Fruit fly (Drosophila melanogaster): ENCODE data around the gene Psa.
A peak's percentile ranks its signal among the peaks of the same experiment; 100 is the strongest.

Gene Psa

dm6 chr3L:1533699-1534431 lies 31.2 kb downstream of the Psa start, which contains the start of gene Iml1:
Gene Iml1, minus strand, starts transcription at chr3L:1534034.
- no peak for TF ChIP-seq ttk (optimal IDR thresholded peaks at IDR 0.05)
- peak; percentile 76 for TF ChIP-seq psq (optimal IDR thresholded peaks at IDR 0.05)
- no peak for TF ChIP-seq Myc (optimal IDR thresholded peaks at IDR 0.05)
- TF ChIP-seq h (optimal IDR thresholded peaks at IDR 0.05) = no peak

DNA sequence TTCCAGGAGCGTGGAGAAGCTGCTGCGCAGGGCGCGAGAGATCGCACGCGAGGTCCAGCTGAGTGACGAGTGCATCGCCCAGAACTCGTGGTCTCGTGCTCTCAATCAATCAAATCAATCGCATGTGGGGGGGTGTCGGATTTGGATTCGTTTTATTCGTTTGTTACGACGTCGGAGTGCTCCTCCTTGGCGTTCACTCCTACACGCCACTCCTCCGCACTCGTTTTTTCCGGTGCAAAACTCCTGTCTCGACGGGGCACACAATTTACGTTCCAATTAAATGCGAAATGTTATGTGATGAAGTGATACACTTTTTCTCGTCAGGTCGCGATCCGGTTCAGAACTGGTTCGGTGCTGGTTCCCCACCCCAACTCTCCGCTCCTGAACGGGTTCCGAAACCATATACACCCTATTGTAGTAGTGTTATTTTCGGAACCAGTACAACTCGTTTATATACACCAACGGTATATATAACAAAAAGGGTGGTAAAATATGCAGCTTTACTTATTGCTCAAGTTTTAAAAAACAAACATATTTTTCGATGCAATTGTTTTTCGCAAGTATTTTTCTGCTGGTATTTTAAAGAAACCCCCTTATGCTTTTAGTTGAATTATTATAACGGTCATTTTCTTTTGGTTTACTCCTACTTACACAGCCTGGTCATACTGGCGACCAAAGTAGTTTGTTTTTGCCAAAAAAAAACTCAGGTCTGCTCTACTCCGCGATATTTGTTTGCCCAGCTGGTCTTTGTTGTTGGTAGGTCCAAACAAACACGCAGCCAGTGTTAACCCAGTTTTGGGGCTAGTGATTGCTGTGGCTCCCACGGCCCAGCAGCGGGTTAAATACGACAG lies 34.1 kb downstream of the Psa start, which contains the start of the genes CG12091 and pns:
Gene CG12091, minus strand, starts transcription at position 349 of the 851 bp plus-strand sequence.
Gene pns, plus strand, starts transcription at position 651 of the 851 bp plus-strand sequence.
- TF ChIP-seq psq (optimal IDR thresholded peaks at IDR 0.05) (no peak), Myc (optimal IDR thresholded peaks at IDR 0.05) (no peak), ttk (optimal IDR thresholded peaks at IDR 0.05) (no peak), h (optimal IDR thresholded peaks at IDR 0.05) (no peak), Sin3A (optimal IDR thresholded peaks at IDR 0.05) (no peak), insv (optimal IDR thresholded peaks at IDR 0.05) (no peak)

- TF ChIP-seq Myc (optimal IDR thresholded peaks at IDR 0.05) (no peak), insv (optimal IDR thresholded peaks at IDR 0.05) (no peak), psq (optimal IDR thresholded peaks at IDR 0.05) (no peak), ttk (optimal IDR thresholded peaks at IDR 0.05) (no peak), Sin3A (optimal IDR thresholded peaks at IDR 0.05) (no peak), h (optimal IDR thresholded peaks at IDR 0.05) (no peak)
Measured at dm6 chr3L:1537353-1537752, 34.7 kb downstream of the Psa start.

- TF ChIP-seq Sin3A (optimal IDR thresholded peaks at IDR 0.05) (no peak), insv (optimal IDR thresholded peaks at IDR 0.05) (no peak), h (optimal IDR thresholded peaks at IDR 0.05) (no peak), psq (optimal IDR thresholded peaks at IDR 0.05) (no peak), Myc (optimal IDR thresholded peaks at IDR 0.05) (no peak), ttk (optimal IDR thresholded peaks at IDR 0.05) (no peak)
Measured at dm6 chr3L:1538314-1538854, 35.7 kb downstream of the Psa start.

DNA sequence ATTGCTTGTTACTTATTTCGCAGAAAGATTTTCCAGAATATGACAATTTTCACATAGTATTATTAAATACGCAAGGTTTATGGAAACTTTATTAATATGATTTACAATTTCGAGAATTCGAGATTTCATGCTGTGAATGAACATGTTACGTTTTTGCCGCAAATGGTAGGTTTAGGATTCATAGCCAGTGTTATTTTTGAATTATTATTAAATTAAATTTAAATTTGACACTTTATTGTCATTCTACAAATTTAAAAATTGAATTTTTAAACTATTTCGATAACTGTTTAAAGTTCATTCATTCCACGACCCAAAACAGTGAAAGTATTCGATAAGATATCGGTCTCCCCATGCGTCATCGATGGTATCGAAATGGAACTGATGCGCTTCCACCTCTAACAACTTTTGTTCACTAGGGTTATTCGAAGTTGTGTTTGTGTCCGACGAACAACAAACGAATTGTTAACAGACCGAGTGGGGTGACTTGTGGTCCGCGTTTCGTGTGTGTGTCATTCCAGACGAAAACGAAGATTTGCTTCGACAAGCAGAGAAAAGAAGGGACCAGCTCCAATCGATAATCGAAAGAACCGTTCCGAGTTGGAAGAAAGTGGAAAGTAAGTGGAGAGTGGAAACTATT lies 43.2 kb downstream of the Psa start, which contains the start of the genes CG32313 and Pcyt1:
Gene CG32313, minus strand, starts transcription at position 51 of the 637 bp plus-strand sequence.
Gene Pcyt1, plus strand, starts transcription at position 400 of the 637 bp plus-strand sequence.
- TF ChIP-seq Sin3A (optimal IDR thresholded peaks at IDR 0.05) = no peak
- no peak for TF ChIP-seq ttk (optimal IDR thresholded peaks at IDR 0.05)
- TF ChIP-seq psq (optimal IDR thresholded peaks at IDR 0.05) = peak; percentile 72

DNA sequence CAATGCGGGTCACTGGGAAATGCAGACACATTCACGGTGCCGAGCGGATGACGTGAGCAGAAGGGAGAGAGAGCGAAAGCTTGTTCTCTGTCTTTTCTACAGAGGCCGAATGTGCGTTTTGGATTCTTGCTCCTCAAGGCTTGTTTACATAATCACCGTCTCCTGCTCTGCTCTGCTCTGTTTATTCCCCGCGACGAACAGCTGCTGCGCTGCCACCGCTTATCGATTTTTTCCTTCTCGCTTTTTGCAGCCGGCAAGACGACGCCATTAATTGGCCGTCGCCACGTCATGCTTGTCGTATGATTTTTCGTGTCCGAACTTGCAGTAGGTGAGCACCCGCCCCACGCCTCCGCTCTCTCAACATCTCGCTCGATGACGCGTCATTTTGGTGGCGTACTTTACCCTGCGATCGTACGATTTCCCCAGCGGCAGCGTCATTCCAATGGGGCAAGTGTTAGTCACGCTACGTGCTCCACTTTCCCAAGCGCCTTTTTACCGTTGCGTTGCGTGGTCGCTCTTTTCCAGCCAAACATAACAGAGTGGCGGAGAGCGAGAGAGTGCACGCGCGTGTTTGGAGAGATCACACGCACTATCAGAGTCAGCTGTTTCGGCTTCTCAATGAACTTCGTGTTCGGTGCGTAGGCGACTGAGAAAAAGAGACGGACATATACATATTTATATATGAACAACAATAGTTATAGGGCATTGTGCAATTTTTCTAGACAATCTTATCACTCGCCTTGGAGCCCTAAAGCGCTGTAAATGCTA lies 43.9 kb downstream of the Psa start:
- TF ChIP-seq insv (optimal IDR thresholded peaks at IDR 0.05) (no peak), Sin3A (optimal IDR thresholded peaks at IDR 0.05) (no peak), h (optimal IDR thresholded peaks at IDR 0.05) (no peak), psq (optimal IDR thresholded peaks at IDR 0.05) (no peak), Myc (optimal IDR thresholded peaks at IDR 0.05) (no peak), ttk (optimal IDR thresholded peaks at IDR 0.05) (no peak)

DNA sequence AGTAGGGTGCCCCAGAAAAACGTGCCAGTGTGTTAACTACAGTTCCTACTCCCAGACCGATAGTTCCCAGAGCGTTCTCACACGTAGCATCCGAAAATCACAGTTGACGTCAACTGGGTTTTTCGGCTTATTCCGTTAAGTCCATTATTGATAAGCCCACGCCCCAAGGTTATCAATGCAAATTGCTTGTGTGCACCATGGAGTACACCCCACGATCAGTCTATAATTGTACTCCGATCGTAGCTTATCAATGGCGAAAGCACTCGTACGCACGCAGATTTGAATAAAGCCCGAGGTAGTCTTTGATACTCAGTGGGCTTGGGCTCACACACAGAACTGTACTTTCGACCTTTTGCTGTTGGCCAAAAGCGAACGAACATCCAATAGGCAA lies 44.5 kb downstream of the Psa start:
- no peak for TF ChIP-seq Sin3A (optimal IDR thresholded peaks at IDR 0.05)
- TF ChIP-seq ttk (optimal IDR thresholded peaks at IDR 0.05) = no peak
- no peak for TF ChIP-seq Myc (optimal IDR thresholded peaks at IDR 0.05)
- TF ChIP-seq insv (optimal IDR thresholded peaks at IDR 0.05) = no peak

dm6 chr3L:1548345-1548970 lies 45.8 kb downstream of the Psa start:
- no peak for TF ChIP-seq Myc (optimal IDR thresholded peaks at IDR 0.05)
- TF ChIP-seq Sin3A (optimal IDR thresholded peaks at IDR 0.05) = no peak
- TF ChIP-seq psq (optimal IDR thresholded peaks at IDR 0.05) = no peak
- no peak for TF ChIP-seq ttk (optimal IDR thresholded peaks at IDR 0.05)
- no peak for TF ChIP-seq insv (optimal IDR thresholded peaks at IDR 0.05)
- TF ChIP-seq h (optimal IDR thresholded peaks at IDR 0.05) = no peak

dm6 chr3L:1549148-1549547 lies 46.5 kb downstream of the Psa start:
- TF ChIP-seq h (optimal IDR thresholded peaks at IDR 0.05) = no peak
- TF ChIP-seq Myc (optimal IDR thresholded peaks at IDR 0.05) = no peak
- no peak for TF ChIP-seq insv (optimal IDR thresholded peaks at IDR 0.05)
- no peak for TF ChIP-seq ttk (optimal IDR thresholded peaks at IDR 0.05)

DNA sequence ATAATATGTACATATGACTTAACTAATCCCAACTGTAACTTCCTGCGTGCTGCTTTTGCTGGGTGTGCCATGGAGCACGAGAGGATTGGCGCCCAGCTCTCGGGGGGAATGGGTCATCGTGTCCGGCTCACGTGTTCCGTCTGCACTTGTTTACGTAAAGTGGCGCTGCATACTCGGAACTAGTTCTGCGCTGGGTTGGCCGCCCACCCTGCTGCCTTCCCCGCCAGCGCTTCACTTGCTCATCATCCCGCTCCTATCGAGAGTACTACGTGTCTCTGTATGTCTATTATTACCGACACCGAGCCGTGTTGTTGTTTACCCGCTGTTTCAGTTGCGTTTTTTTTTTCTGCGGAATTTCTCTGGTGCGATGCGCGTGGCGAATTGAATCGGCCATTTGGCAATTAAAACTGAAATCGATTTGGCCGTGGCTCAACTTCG lies 47.0 kb downstream of the Psa start:
- no peak for TF ChIP-seq ttk (optimal IDR thresholded peaks at IDR 0.05)
- TF ChIP-seq insv (optimal IDR thresholded peaks at IDR 0.05) = no peak
- no peak for TF ChIP-seq Myc (optimal IDR thresholded peaks at IDR 0.05)

- no peak for TF ChIP-seq Myc (optimal IDR thresholded peaks at IDR 0.05)
- no peak for TF ChIP-seq insv (optimal IDR thresholded peaks at IDR 0.05)
- no peak for TF ChIP-seq Sin3A (optimal IDR thresholded peaks at IDR 0.05)
- TF ChIP-seq psq (optimal IDR thresholded peaks at IDR 0.05) = no peak
- TF ChIP-seq ttk (optimal IDR thresholded peaks at IDR 0.05) = no peak
- no peak for TF ChIP-seq h (optimal IDR thresholded peaks at IDR 0.05)
Measured at dm6 chr3L:1550914-1551313, 48.3 kb downstream of the Psa start.
